Fruit fly (Drosophila melanogaster) S2 (cell line): ENCODE results near the gene CG12056.

ENCODE experiments used
- CG8478 ChIP-seq: fragments of >200 bp; optimal IDR thresholded peaks from 2 replicates; lab custom pipeline; 2018
- CTCF ChIP-seq, 2 experiments: fragments of >200 bp; optimal IDR thresholded peaks; 2 replicates each; lab custom pipeline; 2018

- TF ChIP-seq CTCF (optimal IDR thresholded peaks at IDR 0.05; lab: Kevin White, UChicago) (no peak), CG8478 (lab: Kevin White, UChicago) (no peak)
Observed at dm6 chrX:9196362-9196761, 3.9 kb downstream of the CG12056 start, which contains the start of gene CG12118.
